Worm (Caenorhabditis elegans): ENCODE measurements around the gene fkh-3.

The fkh-3 gene

ce11 chrX:13394971-13395370 lies 28.3 kb downstream of the fkh-3 start, which contains the start of gene irld-2:
Gene irld-2 (minus strand): TSS chrX:13395071.
- TF ChIP-seq skn-1 (tag; optimal IDR thresholded peaks at IDR 0.05) (no peak), ztf-11 (tag; optimal IDR thresholded peaks at IDR 0.05) (no peak), snpc-4 (tag; optimal IDR thresholded peaks at IDR 0.05) (no peak), elt-3 (tag; optimal IDR thresholded peaks at IDR 0.05) (no peak), blmp-1 (tag; optimal IDR thresholded peaks at IDR 0.05; ENCODE audit: insufficient read depth) (no peak), nhr-129 (tag; optimal IDR thresholded peaks at IDR 0.05) (no peak), sem-4 (tag; optimal IDR thresholded peaks at IDR 0.05) (no peak), crh-2 (tag; optimal IDR thresholded peaks at IDR 0.05) (no peak), nhr-10 (tag; optimal IDR thresholded peaks at IDR 0.05) (no peak), aly-2 (tag; optimal IDR thresholded peaks at IDR 0.05) (no peak), ama-1 (optimal IDR thresholded peaks at IDR 0.05) (no peak), Y55F3AM.14 (GFP tag; optimal IDR thresholded peaks at IDR 0.05) (no peak), gmeb-1 (tag; optimal IDR thresholded peaks at IDR 0.05) (no peak), ceh-16 (tag; optimal IDR thresholded peaks at IDR 0.05) (no peak), mab-5 (tag; optimal IDR thresholded peaks at IDR 0.05) (no peak), nhr-12 (tag; optimal IDR thresholded peaks at IDR 0.05) (no peak), ceh-82 (tag; optimal IDR thresholded peaks at IDR 0.05) (no peak), zag-1 (tag; optimal IDR thresholded peaks at IDR 0.05) (no peak)

ce11 chrX:13388829-13389228 lies 34.4 kb downstream of the fkh-3 start:
- TF ChIP-seq nhr-25 (tag; optimal IDR thresholded peaks at IDR 0.05) (peak; percentile 70), alr-1 (tag; optimal IDR thresholded peaks at IDR 0.05) (no peak), sem-4 (tag; optimal IDR thresholded peaks at IDR 0.05) (peak; percentile 13), nhr-129 (tag; optimal IDR thresholded peaks at IDR 0.05) (peak; percentile 16), ceh-16 (tag; optimal IDR thresholded peaks at IDR 0.05) (peak; percentile 77), blmp-1 (tag; optimal IDR thresholded peaks at IDR 0.05; ENCODE audit: insufficient read depth) (peak; percentile 20), elt-1 (tag; optimal IDR thresholded peaks at IDR 0.05) (peak; percentile 9), ceh-82 (tag; optimal IDR thresholded peaks at IDR 0.05) (no peak), sma-3 (GFP tag; optimal IDR thresholded peaks at IDR 0.05) (peak; percentile 4)

DNA sequence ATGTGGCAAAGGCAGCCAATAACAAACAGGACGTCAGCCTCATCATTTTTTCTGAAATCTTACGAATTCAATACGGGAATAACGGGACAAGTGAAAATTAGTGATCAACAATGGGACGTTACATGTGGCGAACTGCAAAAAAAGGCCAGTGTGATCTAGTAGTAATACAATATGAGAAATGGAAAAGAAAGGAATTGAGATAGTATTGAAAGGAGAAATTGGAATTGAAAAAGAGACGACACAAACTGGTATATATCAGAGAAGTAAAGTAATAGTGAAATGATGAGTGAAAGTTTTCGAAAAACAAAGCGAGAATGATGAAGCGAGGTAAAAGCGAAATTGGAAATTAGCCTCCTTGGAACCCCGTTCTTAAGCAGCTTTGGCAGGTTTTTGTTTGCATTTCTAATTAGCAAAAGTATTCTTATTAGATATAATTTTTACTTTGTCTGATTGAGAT lies 35.7 kb downstream of the fkh-3 start, which contains the start of gene C49F8.3:
Gene C49F8.3, minus strand, starts transcription at position 51 of the 457 bp plus-strand sequence.
- no peak for TF ChIP-seq mbf-1 (tag; optimal IDR thresholded peaks at IDR 0.05)
- TF ChIP-seq unc-39 (tag; optimal IDR thresholded peaks at IDR 0.05): no peak
- peak; percentile 94 for TF ChIP-seq blmp-1 (tag; optimal IDR thresholded peaks at IDR 0.05; ENCODE audit: insufficient read depth)

ce11 chrX:13384743-13385142 lies 38.5 kb downstream of the fkh-3 start:
- TF ChIP-seq sma-3 (GFP tag; optimal IDR thresholded peaks at IDR 0.05) (no peak), ceh-16 (tag; optimal IDR thresholded peaks at IDR 0.05) (no peak), lin-13 (GFP tag; optimal IDR thresholded peaks at IDR 0.05) (no peak), C34F6.9 (tag; optimal IDR thresholded peaks at IDR 0.05) (no peak), unc-39 (tag; optimal IDR thresholded peaks at IDR 0.05) (no peak), alr-1 (tag; optimal IDR thresholded peaks at IDR 0.05) (no peak), nhr-10 (tag; optimal IDR thresholded peaks at IDR 0.05) (no peak), peb-1 (tag; optimal IDR thresholded peaks at IDR 0.05) (no peak), aly-2 (tag; optimal IDR thresholded peaks at IDR 0.05) (no peak)

- TF ChIP-seq lin-39 (tag; optimal IDR thresholded peaks at IDR 0.05) (no peak), Y55F3AM.14 (GFP tag; optimal IDR thresholded peaks at IDR 0.05) (no peak), nhr-21 (tag; optimal IDR thresholded peaks at IDR 0.05) (no peak), mdl-1 (tag; optimal IDR thresholded peaks at IDR 0.05) (no peak), lin-11 (tag; optimal IDR thresholded peaks at IDR 0.05) (no peak), nhr-129 (tag; optimal IDR thresholded peaks at IDR 0.05) (peak; percentile 33), nhr-11 (tag; optimal IDR thresholded peaks at IDR 0.05) (no peak), C34F6.9 (tag; optimal IDR thresholded peaks at IDR 0.05) (peak; percentile 31), blmp-1 (tag; optimal IDR thresholded peaks at IDR 0.05; ENCODE audit: insufficient read depth) (no peak), unc-55 (GFP tag; optimal IDR thresholded peaks at IDR 0.05) (no peak), sma-9 (GFP tag; optimal IDR thresholded peaks at IDR 0.05) (peak; percentile 44), sma-9 (tag; optimal IDR thresholded peaks at IDR 0.05) (no peak), snpc-4 (tag; optimal IDR thresholded peaks at IDR 0.05) (no peak), ztf-11 (tag; optimal IDR thresholded peaks at IDR 0.05) (no peak), mbf-1 (tag; optimal IDR thresholded peaks at IDR 0.05) (no peak), fos-1 (tag; optimal IDR thresholded peaks at IDR 0.05) (no peak), skn-1 (tag; optimal IDR thresholded peaks at IDR 0.05) (no peak), nhr-25 (tag; optimal IDR thresholded peaks at IDR 0.05) (no peak), nhr-10 (tag; optimal IDR thresholded peaks at IDR 0.05) (no peak), ama-1 (optimal IDR thresholded peaks at IDR 0.05) (no peak), elt-1 (tag; optimal IDR thresholded peaks at IDR 0.05) (no peak), R02D3.7 (tag; optimal IDR thresholded peaks at IDR 0.05) (no peak), peb-1 (tag; optimal IDR thresholded peaks at IDR 0.05) (no peak), aly-2 (tag; optimal IDR thresholded peaks at IDR 0.05) (no peak), F13H6.1 (tag; optimal IDR thresholded peaks at IDR 0.05) (no peak), nhr-77 (tag; optimal IDR thresholded peaks at IDR 0.05) (no peak), lsy-2 (tag; optimal IDR thresholded peaks at IDR 0.05) (peak in 1 of 2 experiments; percentile 38), elt-3 (tag; optimal IDR thresholded peaks at IDR 0.05) (no peak)
These were observed 40.0 kb downstream of the fkh-3 start for ce11 chrX:13383273-13383672.

Measured in whole organism, L2 larva.